Fruit fly (Drosophila melanogaster): Measurements from ENCODE around the gene cass.

dm6 chr2L:17486264-17486663 lies 8.6 kb upstream of the cass start, which contains the start of gene CG43220:
- TF ChIP-seq CG8478 (optimal IDR thresholded peaks at IDR 0.05) (no peak), CTCF (optimal IDR thresholded peaks at IDR 0.05) (no peak)
